Worm (Caenorhabditis elegans): ENCODE measurements around the gene F44B9.8.

F44B9.8 gene

ce11 chrIII:8033534-8033933 lies 4.1 kb upstream of the F44B9.8 start, which contains the start of gene F44B9.10:
TSS of gene F44B9.10 (minus strand) at chrIII:8033634.
- no peak for TF ChIP-seq ceh-16 (tag; optimal IDR thresholded peaks at IDR 0.05)
- TF ChIP-seq nhr-28 (tag; optimal IDR thresholded peaks at IDR 0.05), result no peak
- TF ChIP-seq nhr-77 (tag; optimal IDR thresholded peaks at IDR 0.05), result no peak
- no peak for TF ChIP-seq nhr-43 (tag; optimal IDR thresholded peaks at IDR 0.05; ENCODE audit: poor library complexity, severe bottlenecking)
- TF ChIP-seq egl-5 (tag; optimal IDR thresholded peaks at IDR 0.05), result no peak
- TF ChIP-seq ztf-11 (tag; optimal IDR thresholded peaks at IDR 0.05), result no peak
- TF ChIP-seq pha-4 (tag; optimal IDR thresholded peaks at IDR 0.05), result no peak
- no peak for TF ChIP-seq ZK546.5 (tag; optimal IDR thresholded peaks at IDR 0.05)
- no peak for TF ChIP-seq unc-62 (GFP tag; optimal IDR thresholded peaks at IDR 0.05)
- no peak for TF ChIP-seq fos-1 (tag; optimal IDR thresholded peaks at IDR 0.05)
- no peak for TF ChIP-seq unc-39 (tag; optimal IDR thresholded peaks at IDR 0.05)

DNA sequence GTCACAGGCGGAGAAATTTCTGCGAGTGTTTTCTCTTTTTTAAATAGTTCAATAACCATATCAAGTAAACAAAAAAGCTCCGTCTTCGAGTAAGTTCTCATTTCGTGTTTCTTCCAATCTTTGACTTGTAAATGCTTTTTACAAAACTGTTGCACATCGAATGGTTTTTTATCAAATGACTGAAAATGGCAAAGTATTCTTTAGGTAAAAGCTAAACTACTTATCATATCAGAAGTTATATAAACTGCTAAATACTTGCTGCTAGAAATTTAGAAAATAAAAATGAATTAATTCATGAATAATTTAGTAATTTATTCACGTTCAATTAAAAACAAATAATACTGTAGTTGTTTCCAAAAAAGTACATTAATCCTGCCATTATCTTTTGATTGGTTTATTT lies 1.5 kb upstream of the F44B9.8 start, which contains the start of gene F44B9.9:
Gene F44B9.9 (minus strand): TSS at position 101 of the 400 bp plus-strand sequence.
- TF ChIP-seq ZK546.5 (tag; optimal IDR thresholded peaks at IDR 0.05) (no peak), ceh-28 (tag; optimal IDR thresholded peaks at IDR 0.05) (no peak), ceh-82 (tag; optimal IDR thresholded peaks at IDR 0.05) (no peak), eor-1 (tag; optimal IDR thresholded peaks at IDR 0.05) (no peak), nhr-67 (tag; optimal IDR thresholded peaks at IDR 0.05) (no peak), jun-1 (tag; optimal IDR thresholded peaks at IDR 0.05) (no peak), nhr-43 (tag; optimal IDR thresholded peaks at IDR 0.05; ENCODE audit: poor library complexity, severe bottlenecking) (no peak), unc-39 (tag; optimal IDR thresholded peaks at IDR 0.05) (no peak), fkh-2 (tag; optimal IDR thresholded peaks at IDR 0.05) (no peak), egl-5 (tag; optimal IDR thresholded peaks at IDR 0.05) (no peak), mml-1 (tag; optimal IDR thresholded peaks at IDR 0.05) (no peak), nhr-12 (tag; optimal IDR thresholded peaks at IDR 0.05) (no peak), zag-1 (tag; optimal IDR thresholded peaks at IDR 0.05) (no peak), nhr-11 (tag; optimal IDR thresholded peaks at IDR 0.05) (no peak), lin-15B (tag; optimal IDR thresholded peaks at IDR 0.05) (no peak), ceh-9 (tag; optimal IDR thresholded peaks at IDR 0.05) (no peak), fkh-10 (GFP tag; optimal IDR thresholded peaks at IDR 0.05) (no peak)

DNA sequence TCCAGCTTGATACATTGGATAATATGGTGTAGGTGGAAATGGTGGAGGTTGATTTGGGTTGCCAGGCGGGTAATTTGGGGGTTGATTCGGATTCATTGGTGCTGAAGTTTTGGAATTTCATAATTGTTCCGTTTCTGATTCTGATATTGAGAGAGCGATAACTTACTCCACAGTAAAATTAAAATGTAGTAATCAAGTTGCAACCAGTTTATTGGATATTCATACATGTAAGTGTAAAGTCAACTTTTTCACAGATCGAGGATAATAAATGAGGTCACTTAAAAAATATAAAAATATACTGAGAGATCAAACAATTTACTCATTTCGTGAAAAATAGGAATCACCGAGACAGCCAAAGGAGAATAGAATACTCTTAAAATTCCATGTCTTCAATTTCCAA lies 1.5 kb downstream of the F44B9.8 start, which contains the start of gene mdt-30:
Gene mdt-30 (minus strand): TSS at position 101 of the 400 bp plus-strand sequence.
- no peak for TF ChIP-seq ceh-16 (tag; optimal IDR thresholded peaks at IDR 0.05)
- TF ChIP-seq unc-62 (GFP tag; optimal IDR thresholded peaks at IDR 0.05), result no peak
- no peak for TF ChIP-seq ama-1 (optimal IDR thresholded peaks at IDR 0.05)
- no peak for TF ChIP-seq daf-12 (tag; optimal IDR thresholded peaks at IDR 0.05)
- no peak for TF ChIP-seq fkh-2 (tag; optimal IDR thresholded peaks at IDR 0.05)
- TF ChIP-seq nfya-1 (tag; optimal IDR thresholded peaks at IDR 0.05; ENCODE audit: insufficient read depth), result no peak
- no peak for TF ChIP-seq nhr-237 (tag; optimal IDR thresholded peaks at IDR 0.05)
- TF ChIP-seq egl-27 (tag; optimal IDR thresholded peaks at IDR 0.05), result no peak
- TF ChIP-seq mdl-1 (tag; optimal IDR thresholded peaks at IDR 0.05), result no peak
- no peak for TF ChIP-seq skn-1 (tag; optimal IDR thresholded peaks at IDR 0.05)
- TF ChIP-seq nhr-77 (tag; optimal IDR thresholded peaks at IDR 0.05), result no peak
- TF ChIP-seq ceh-82 (tag; optimal IDR thresholded peaks at IDR 0.05), result no peak
- TF ChIP-seq elt-2 (tag; optimal IDR thresholded peaks at IDR 0.05), result no peak

DNA sequence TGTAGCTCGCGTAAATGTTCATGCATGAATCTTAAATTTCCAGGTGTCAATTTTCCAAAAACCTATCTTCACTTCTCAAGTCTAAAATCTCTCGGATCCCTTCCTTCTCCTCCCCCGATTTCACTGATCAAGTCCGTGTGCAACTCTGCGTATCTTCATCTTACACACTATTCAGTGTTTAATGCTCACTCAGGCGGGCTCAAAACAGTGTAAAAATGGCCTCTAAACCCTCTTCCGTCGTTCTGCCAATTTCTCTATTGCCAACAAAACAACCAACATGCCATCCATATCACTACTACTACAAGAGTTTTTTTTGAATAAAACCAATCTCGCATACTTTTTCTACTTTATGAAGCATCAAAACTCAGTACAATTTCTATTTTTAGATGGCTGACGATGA lies 7.4 kb downstream of the F44B9.8 start, which contains the start of gene F44B9.2:
Gene F44B9.2 (plus strand): TSS at position 387 of the 400 bp plus-strand sequence.
- TF ChIP-seq unc-62 (GFP tag; optimal IDR thresholded peaks at IDR 0.05), result no peak
- TF ChIP-seq nhr-28 (tag; optimal IDR thresholded peaks at IDR 0.05), result no peak
- TF ChIP-seq egl-27 (tag; optimal IDR thresholded peaks at IDR 0.05), result no peak
- TF ChIP-seq mdl-1 (tag; optimal IDR thresholded peaks at IDR 0.05), result no peak
- TF ChIP-seq nhr-11 (tag; optimal IDR thresholded peaks at IDR 0.05), result no peak
- no peak for TF ChIP-seq hmg-11 (tag; optimal IDR thresholded peaks at IDR 0.05)
- TF ChIP-seq fos-1 (tag; optimal IDR thresholded peaks at IDR 0.05), result no peak
- TF ChIP-seq snpc-4 (tag; optimal IDR thresholded peaks at IDR 0.05), result no peak
- no peak for TF ChIP-seq nhr-25 (tag; optimal IDR thresholded peaks at IDR 0.05)
- no peak for TF ChIP-seq nhr-23 (tag; optimal IDR thresholded peaks at IDR 0.05)
- TF ChIP-seq lsy-12 (tag; optimal IDR thresholded peaks at IDR 0.05), result no peak
- TF ChIP-seq jun-1 (tag; optimal IDR thresholded peaks at IDR 0.05), result no peak
